Fruit fly (Drosophila melanogaster) whole organism, embryonic: ENCODE measurements around the gene gw.
A peak's percentile ranks its signal among the peaks of the same experiment; 100 is the strongest.

ENCODE experiments used
- Abd-B ChIP-seq: fragments of 200-800 bp; sonication (Bioruptor generic); optimal IDR thresholded peaks from 2 replicates; lab custom pipeline; 2018; ENCODE audit warnings: missing biosample characterization, mild to moderate bottlenecking, missing genetic modification characterization, moderate library complexity
- Asciz ChIP-seq: fragments of 200-800 bp; sonication (Bioruptor generic); optimal IDR thresholded peaks from 2 replicates; lab custom pipeline; 2017; ENCODE audit warnings: missing biosample characterization, mild to moderate bottlenecking, missing genetic modification characterization, missing genetic modification reagents
- CG11723 ChIP-seq: fragments of 200-800 bp; sonication (Bioruptor generic); optimal IDR thresholded peaks from 2 replicates; lab custom pipeline; 2017; ENCODE audit warnings: missing biosample characterization, mild to moderate bottlenecking, missing genetic modification characterization
- CG1529 ChIP-seq: fragments of 200-800 bp; sonication (Bioruptor generic); optimal IDR thresholded peaks from 3 replicates; lab custom pipeline; 2018; ENCODE audit warnings: missing biosample characterization, missing genetic modification characterization
- CG15601 ChIP-seq: fragments of 200-800 bp; sonication (Bioruptor generic); optimal IDR thresholded peaks from 3 replicates; lab custom pipeline; 2019; ENCODE audit warnings: missing biosample characterization, mild to moderate bottlenecking, missing genetic modification characterization, moderate library complexity
- CG1602 ChIP-seq: fragments of 200-800 bp; sonication (Bioruptor generic); optimal IDR thresholded peaks from 3 replicates; lab custom pipeline; 2016; ENCODE audit warnings: missing biosample characterization, missing genetic modification characterization
- CG17385 ChIP-seq: fragments of 200-800 bp; sonication (Bioruptor generic); optimal IDR thresholded peaks from 3 replicates; lab custom pipeline; 2018; ENCODE audit warnings: missing biosample characterization, mild to moderate bottlenecking, missing genetic modification characterization
- CG17912 ChIP-seq: fragments of 200-800 bp; sonication (Bioruptor generic); optimal IDR thresholded peaks from 2 replicates; lab custom pipeline; 2018; ENCODE audit warnings: missing biosample characterization, mild to moderate bottlenecking, missing genetic modification characterization
- CG30020 ChIP-seq: fragments of 200-800 bp; optimal IDR thresholded peaks from 2 replicates; lab custom pipeline; 2019; ENCODE audit warnings: missing biosample characterization, mild to moderate bottlenecking, missing genetic modification characterization, moderate library complexity
- CG33213 ChIP-seq: fragments of 200-800 bp; sonication (Bioruptor generic); optimal IDR thresholded peaks from 3 replicates; lab custom pipeline; 2016; ENCODE audit warnings: missing biosample characterization, missing genetic modification characterization
- CG34422 ChIP-seq: fragments of 200-800 bp; sonication (Bioruptor generic); IDR thresholded peaks from 3 replicates; pipeline ENCODE4 v1.3.6; 2022; ENCODE audit warnings: missing biosample characterization, missing genetic modification characterization
- CG43689 ChIP-seq: fragments of 200-800 bp; sonication (Bioruptor generic); IDR thresholded peaks from 2 replicates; pipeline ENCODE4 v1.3.6; 2022; ENCODE audit warnings: missing biosample characterization, missing genetic modification characterization
- CG4730 ChIP-seq: fragments of 200-800 bp; sonication (Bioruptor generic); IDR thresholded peaks from 2 replicates; pipeline ENCODE4 v1.3.6; 2022; ENCODE audit warnings: missing biosample characterization, missing genetic modification characterization
- CG6654 ChIP-seq: fragments of 200-800 bp; sonication (Bioruptor generic); optimal IDR thresholded peaks from 2 replicates; lab custom pipeline; 2017; ENCODE audit warnings: missing biosample characterization, mild to moderate bottlenecking, missing genetic modification characterization
- CG6791 ChIP-seq: fragments of 200-800 bp; sonication (Bioruptor generic); IDR thresholded peaks from 3 replicates; pipeline ENCODE4 v1.3.6; 2022; ENCODE audit warnings: missing biosample characterization, missing genetic modification characterization; ENCODE audit not compliant: partially characterized antibody
- CG8089 ChIP-seq: fragments of 200-800 bp; sonication (Bioruptor generic); optimal IDR thresholded peaks from 3 replicates; lab custom pipeline; 2016; ENCODE audit warnings: missing biosample characterization, missing genetic modification characterization
- CG8359 ChIP-seq: fragments of 200-800 bp; sonication (Bioruptor generic); optimal IDR thresholded peaks from 2 replicates; lab custom pipeline; 2017; ENCODE audit warnings: missing biosample characterization, mild to moderate bottlenecking, missing genetic modification characterization, borderline replicate concordance
- Dp ChIP-seq: fragments of 200-800 bp; sonication (Bioruptor generic); optimal IDR thresholded peaks from 2 replicates; lab custom pipeline; 2018; ENCODE audit warnings: missing biosample characterization, mild to moderate bottlenecking, missing genetic modification characterization, moderate library complexity
- ERR ChIP-seq: fragments of 200-800 bp; sonication (Bioruptor generic); optimal IDR thresholded peaks from 2 replicates; lab custom pipeline; 2016; ENCODE audit warnings: missing biosample characterization, missing genetic modification characterization
- Ets65A ChIP-seq: fragments of 200-800 bp; sonication (Bioruptor generic); peaks from one replicate; lab custom pipeline; 2016; ENCODE audit warnings: missing biosample characterization, missing genetic modification characterization
- HHEX ChIP-seq: fragments of 200-800 bp; sonication (Bioruptor generic); optimal IDR thresholded peaks from 3 replicates; lab custom pipeline; 2017; ENCODE audit warnings: missing biosample characterization, mild to moderate bottlenecking, missing genetic modification characterization, missing genetic modification reagents
- HLH54F ChIP-seq: fragments of 200-800 bp; sonication (Bioruptor generic); optimal IDR thresholded peaks from 3 replicates; lab custom pipeline; 2016; ENCODE audit warnings: missing biosample characterization, missing genetic modification characterization
- Jarid2 ChIP-seq: fragments of 200-800 bp; sonication (Bioruptor generic); optimal IDR thresholded peaks from 3 replicates; lab custom pipeline; 2017; ENCODE audit warnings: mild to moderate bottlenecking, missing biosample characterization, missing genetic modification reagents, missing genetic modification characterization
- Lpt ChIP-seq: fragments of >200 bp; optimal IDR thresholded peaks from 2 replicates; lab custom pipeline; 2018; ENCODE audit warnings: missing biosample characterization, missing genetic modification characterization
- Meics ChIP-seq: fragments of 200-800 bp; sonication (Bioruptor generic); optimal IDR thresholded peaks from 2 replicates; lab custom pipeline; 2017; ENCODE audit warnings: missing biosample characterization, mild to moderate bottlenecking, missing genetic modification characterization
- NFAT ChIP-seq: fragments of 200-800 bp; sonication (Bioruptor generic); IDR thresholded peaks from 2 replicates; pipeline ENCODE4 v1.3.6; 2022; ENCODE audit warnings: missing biosample characterization, missing genetic modification characterization
- Sox100B ChIP-seq: fragments of 200-800 bp; sonication (Bioruptor generic); optimal IDR thresholded peaks from 3 replicates; lab custom pipeline; 2018; ENCODE audit warnings: missing biosample characterization, mild to moderate bottlenecking, missing genetic modification characterization
- Vsx1 ChIP-seq: fragments of 200-800 bp; sonication (Bioruptor generic); optimal IDR thresholded peaks from 2 replicates; lab custom pipeline; 2017; ENCODE audit warnings: missing biosample characterization, mild to moderate bottlenecking, missing genetic modification characterization, missing genetic modification reagents
- cad ChIP-seq: fragments of >200 bp; optimal IDR thresholded peaks from 2 replicates; lab custom pipeline; 2017; ENCODE audit warnings: missing biosample characterization, missing genetic modification characterization
- disco-r ChIP-seq: fragments of 200-800 bp; sonication (Bioruptor generic); optimal IDR thresholded peaks from 2 replicates; lab custom pipeline; 2016; ENCODE audit warnings: missing biosample characterization, missing genetic modification characterization
- en ChIP-seq: fragments of 200-800 bp; sonication (Bioruptor generic); optimal IDR thresholded peaks from 2 replicates; lab custom pipeline; 2016; ENCODE audit warnings: missing biosample characterization, missing genetic modification characterization
- gsb ChIP-seq: fragments of 200-800 bp; sonication (Bioruptor generic); IDR thresholded peaks from 2 replicates; pipeline ENCODE4 v1.3.6; 2022; ENCODE audit warnings: missing biosample characterization, missing genetic modification characterization
- gt ChIP-seq: fragments of 200-800 bp; sonication (Bioruptor generic); IDR thresholded peaks from 2 replicates; pipeline ENCODE4 v1.3.6; 2022; ENCODE audit warnings: missing biosample characterization, missing genetic modification characterization
- ind ChIP-seq: fragments of 200-800 bp; sonication (Bioruptor generic); optimal IDR thresholded peaks from 3 replicates; lab custom pipeline; 2016; ENCODE audit warnings: missing biosample characterization, missing genetic modification characterization
- jing ChIP-seq: fragments of 200-800 bp; sonication (Bioruptor generic); optimal IDR thresholded peaks from 2 replicates; lab custom pipeline; 2018; ENCODE audit warnings: missing biosample characterization, mild to moderate bottlenecking, missing genetic modification characterization
- kah ChIP-seq: fragments of 200-800 bp; sonication (Bioruptor generic); optimal IDR thresholded peaks from 2 replicates; lab custom pipeline; 2018; ENCODE audit warnings: missing biosample characterization, mild to moderate bottlenecking, missing genetic modification characterization
- kay ChIP-seq: fragments of 200-800 bp; sonication (Bioruptor generic); optimal IDR thresholded peaks from 2 replicates; lab custom pipeline; 2016; ENCODE audit warnings: missing biosample characterization, missing genetic modification characterization
- maf-S ChIP-seq: fragments of 200-800 bp; sonication (Bioruptor generic); optimal IDR thresholded peaks from 2 replicates; lab custom pipeline; 2016; ENCODE audit warnings: missing biosample characterization, missing genetic modification characterization
- org-1 ChIP-seq: fragments of 200-800 bp; sonication (Bioruptor generic); optimal IDR thresholded peaks from 2 replicates; lab custom pipeline; 2017; ENCODE audit warnings: missing biosample characterization, missing genetic modification characterization
- pan ChIP-seq, 4 experiments: fragments of >200 bp in 3 of 4; fragments of 200-800 bp in 1 of 4; sonication (Bioruptor generic) in 1 of 4; optimal IDR thresholded peaks in 3 of 4; IDR thresholded peaks in 1 of 4; 2 replicates each; pipeline versions ENCODE4 v1.3.6 to Lab custom; 2017 to 2022; ENCODE audit warnings: missing biosample characterization in 2 of 4, missing genetic modification characterization in 2 of 4, mixed read lengths in 1 of 4
- pb ChIP-seq: fragments of 200-800 bp; sonication (Bioruptor generic); optimal IDR thresholded peaks from 3 replicates; lab custom pipeline; 2016; ENCODE audit warnings: missing biosample characterization, missing genetic modification characterization
- prd ChIP-seq, 3 experiments: fragments of >200 bp in 2 of 3; fragments of 200-800 bp in 1 of 3; sonication (Bioruptor generic) in 1 of 3; optimal IDR thresholded peaks in 2 of 3; IDR thresholded peaks in 1 of 3; 2 replicates in 2 of 3; 3 replicates in 1 of 3; pipeline versions ENCODE4 v1.3.6 to Lab custom; 2017 to 2022; ENCODE audit warnings: missing biosample characterization in 1 of 3, missing genetic modification characterization in 1 of 3
- ranshi ChIP-seq: fragments of 200-800 bp; sonication (Bioruptor generic); IDR thresholded peaks from 2 replicates; pipeline ENCODE4 v1.3.6; 2022; ENCODE audit warnings: missing biosample characterization, missing genetic modification characterization
- sens-2 ChIP-seq: fragments of 200-800 bp; sonication (Bioruptor generic); IDR thresholded peaks from 2 replicates; pipeline ENCODE4 v1.3.6; 2022; ENCODE audit warnings: missing biosample characterization, missing genetic modification characterization
- ssp ChIP-seq: fragments of 200-800 bp; sonication (Bioruptor generic); IDR thresholded peaks from 2 replicates; pipeline ENCODE4 v1.3.6; 2022; ENCODE audit warnings: missing biosample characterization, missing genetic modification characterization
- tap ChIP-seq: fragments of 200-800 bp; optimal IDR thresholded peaks from 3 replicates; lab custom pipeline; 2019; ENCODE audit warnings: missing biosample characterization, mild to moderate bottlenecking, missing genetic modification characterization, moderate library complexity
- tx ChIP-seq: fragments of 200-800 bp; sonication (Bioruptor generic); optimal IDR thresholded peaks from 2 replicates; lab custom pipeline; 2016; ENCODE audit warnings: missing biosample characterization, missing genetic modification characterization
- zfh1 ChIP-seq: fragments of 200-800 bp; sonication (Bioruptor generic); IDR thresholded peaks from 3 replicates; pipeline ENCODE4 v1.3.6; 2022; ENCODE audit warnings: missing biosample characterization, missing genetic modification characterization

The gw gene

DNA sequence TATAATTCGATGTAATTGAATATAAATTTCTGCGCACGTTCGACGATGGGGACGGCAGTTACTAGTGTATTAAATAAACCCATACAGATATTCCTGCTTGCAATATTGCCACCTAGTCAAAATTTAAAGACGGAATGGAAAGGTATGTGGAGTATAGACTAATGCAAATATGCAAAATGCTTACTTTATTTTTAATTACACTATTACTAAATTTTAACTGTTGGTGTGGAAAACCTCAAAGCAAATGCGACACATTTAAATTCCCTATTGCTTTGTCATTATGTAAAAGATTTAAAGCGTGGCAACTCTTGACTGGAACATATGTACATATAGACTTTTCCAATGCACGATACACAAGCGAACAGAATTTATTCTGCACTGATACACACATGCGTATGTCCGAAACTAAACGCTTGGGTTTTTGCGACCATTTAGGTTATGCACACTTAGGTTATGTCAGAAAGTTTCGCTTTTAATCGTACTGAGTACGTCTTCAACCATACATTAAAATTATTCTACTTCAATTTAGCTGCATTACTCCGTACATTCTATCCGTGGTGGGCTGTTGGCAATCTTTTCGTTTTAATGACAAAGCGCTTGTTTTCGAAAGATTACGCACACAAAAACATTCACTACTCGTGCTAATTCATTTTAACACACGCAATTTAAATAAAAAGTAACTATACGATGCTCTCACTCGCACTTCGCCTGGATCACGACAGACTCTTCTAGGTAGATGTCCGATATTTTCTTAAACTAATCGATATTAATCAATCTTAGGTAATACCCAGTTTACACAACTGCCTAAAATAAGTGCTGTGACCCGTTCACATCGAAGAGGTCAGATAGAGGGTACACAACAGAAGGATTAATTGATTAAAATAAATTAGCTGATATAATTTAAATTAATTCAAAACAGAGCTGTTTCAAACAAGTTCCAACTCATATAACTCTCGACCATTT, at the start of gene gw (continued):
- TF ChIP-seq CG17912 (GFP tag; lab: Kevin White, UChicago) = peak; percentile 22
- peak; percentile 61 for TF ChIP-seq disco-r (GFP tag; lab: Kevin White, UChicago)
- TF ChIP-seq CG6654 = peak; percentile 50
- TF ChIP-seq prd (optimal IDR thresholded peaks at IDR 0.05; lab: Kevin White, UChicago) = no peak
- TF ChIP-seq prd (GFP tag; IDR thresholded peaks at IDR 0.05; lab: Robert Waterston, UW) = no peak; the same call in 1 of the 3 replicates
- peak; percentile 24 for TF ChIP-seq kah (GFP tag; lab: Kevin White, UChicago)
- TF ChIP-seq CG1602 (GFP tag; lab: Kevin White, UChicago) = peak; percentile 83
- no peak for TF ChIP-seq sens-2 (GFP tag; lab: Robert Waterston, UW)
- TF ChIP-seq CG6791 = peak; percentile 77; the same call in 2 of the 3 replicates
- TF ChIP-seq org-1 (GFP tag; lab: Kevin White, UChicago) = no peak
- TF ChIP-seq CG8089 (GFP tag; lab: Kevin White, UChicago) = peak; percentile 76
- TF ChIP-seq ERR (GFP tag; lab: Kevin White, UChicago) = peak; percentile 92
- peak; percentile 78 for TF ChIP-seq CG1529
- peak; percentile 99 for TF ChIP-seq CG30020 (tag; lab: Kevin White, UChicago)
- peak; percentile 80 for TF ChIP-seq ind (GFP tag; lab: Kevin White, UChicago)
- no peak for TF ChIP-seq cad (GFP tag; lab: Kevin White, UChicago)
- TF ChIP-seq gsb = no peak
- TF ChIP-seq ranshi (GFP tag; lab: Robert Waterston, UW) = no peak; the same call in 1 of the 2 replicates
- no peak for TF ChIP-seq tap (tag; lab: Kevin White, UChicago)
- TF ChIP-seq CG15601 (tag; lab: Kevin White, UChicago) = peak; percentile 67
- no peak for TF ChIP-seq CG43689 (GFP tag; lab: Robert Waterston, UW)
- no peak for TF ChIP-seq Lpt (GFP tag; lab: Kevin White, UChicago)
- TF ChIP-seq jing = peak; percentile 31
- TF ChIP-seq CG11723 (GFP tag; lab: Kevin White, UChicago) = peak; percentile 94
- peak; percentile 65; the same call in 2 of the 3 replicates for TF ChIP-seq CG34422 (GFP tag; lab: Robert Waterston, UW)
- TF ChIP-seq CG33213 (GFP tag; lab: Kevin White, UChicago) = peak; percentile 68
- TF ChIP-seq Asciz (GFP tag; lab: Kevin White, UChicago) = peak; percentile 61
- no peak for TF ChIP-seq Abd-B (GFP tag; lab: Kevin White, UChicago)
- peak; percentile 49 for TF ChIP-seq pb (GFP tag; lab: Kevin White, UChicago)
- TF ChIP-seq NFAT (GFP tag; lab: Robert Waterston, UW) = no peak
- no peak for TF ChIP-seq Jarid2 (GFP tag; lab: Kevin White, UChicago)
- TF ChIP-seq ssp = peak; percentile 99
- peak; percentile 66 for TF ChIP-seq kay (GFP tag; lab: Kevin White, UChicago)
- TF ChIP-seq CG4730 = no peak
- peak; percentile 11 for TF ChIP-seq CG8359 (GFP tag; lab: Kevin White, UChicago)
- TF ChIP-seq Ets65A (GFP tag; lab: Kevin White, UChicago) = peak; percentile 92
- TF ChIP-seq maf-S = peak; percentile 77
- peak; percentile 75 for TF ChIP-seq tx
- peak; percentile 83 for TF ChIP-seq Sox100B (GFP tag; lab: Kevin White, UChicago)
- no peak for TF ChIP-seq pan (optimal IDR thresholded peaks at IDR 0.05; lab: Kevin White, UChicago)
- TF ChIP-seq pan (GFP tag; optimal IDR thresholded peaks at IDR 0.05 in 1 of 2, IDR thresholded peaks at IDR 0.05 in 1 of 2) = peak in 1 of 2 experiments; percentile 80
- no peak for TF ChIP-seq gt (GFP tag; lab: Robert Waterston, UW)
- TF ChIP-seq Dp = no peak
- TF ChIP-seq CG17385 (GFP tag; lab: Kevin White, UChicago) = peak; percentile 77
- no peak for TF ChIP-seq Meics (GFP tag; lab: Kevin White, UChicago)
- TF ChIP-seq Vsx1 = peak; percentile 53
- TF ChIP-seq zfh1 (GFP tag; lab: Robert Waterston, UW) = no peak; the same call in 1 of the 3 replicates
- TF ChIP-seq HLH54F = peak; percentile 73
- no peak for TF ChIP-seq HHEX (GFP tag; lab: Kevin White, UChicago)
- peak; percentile 67 for TF ChIP-seq en
